Fruit fly (Drosophila melanogaster) Kc167 (cell line): ENCODE results near the gene GILT3.

ENCODE experiments used
- Myc ChIP-seq: fragments of >200 bp; optimal IDR thresholded peaks from 2 replicates; lab custom pipeline; 2017; ENCODE audit warnings: missing external identifiers
- Sin3A ChIP-seq: fragments of >200 bp; optimal IDR thresholded peaks from 2 replicates; lab custom pipeline; 2018; ENCODE audit warnings: missing external identifiers
- h ChIP-seq: fragments of >200 bp; optimal IDR thresholded peaks from 3 replicates; lab custom pipeline; 2018; ENCODE audit warnings: missing external identifiers
- insv ChIP-seq: fragments of >200 bp; optimal IDR thresholded peaks from 3 replicates; lab custom pipeline; 2018; ENCODE audit warnings: missing external identifiers
- psq ChIP-seq: fragments of >200 bp; optimal IDR thresholded peaks from 2 replicates; lab custom pipeline; 2017; ENCODE audit warnings: missing external identifiers
- ttk ChIP-seq: sonication (Bioruptor generic); optimal IDR thresholded peaks from 2 replicates; lab custom pipeline; 2017; ENCODE audit warnings: missing external identifiers

GILT3 gene

DNA sequence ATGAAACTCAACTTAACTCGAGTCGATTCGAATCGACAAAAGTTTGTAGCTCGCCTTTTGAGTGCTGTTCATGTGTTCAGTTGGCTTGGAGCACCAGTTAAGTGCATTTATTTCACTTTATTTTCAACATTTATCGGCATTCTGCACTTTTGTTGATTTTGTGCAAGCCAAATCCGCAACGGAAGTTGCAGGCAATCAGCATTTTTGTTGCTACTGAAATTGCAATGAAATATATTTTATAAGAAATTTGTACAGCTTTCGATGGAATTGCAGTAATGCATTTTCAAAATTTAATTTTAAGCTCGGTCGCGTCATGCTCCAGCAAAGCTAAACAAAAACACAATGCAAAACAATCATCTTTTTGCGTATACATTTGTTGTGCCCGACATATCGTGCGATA lies 18.2 kb upstream of the GILT3 start:
- TF ChIP-seq psq (lab: Kevin White, UChicago) (no peak), Sin3A (lab: Kevin White, UChicago) (no peak)

DNA sequence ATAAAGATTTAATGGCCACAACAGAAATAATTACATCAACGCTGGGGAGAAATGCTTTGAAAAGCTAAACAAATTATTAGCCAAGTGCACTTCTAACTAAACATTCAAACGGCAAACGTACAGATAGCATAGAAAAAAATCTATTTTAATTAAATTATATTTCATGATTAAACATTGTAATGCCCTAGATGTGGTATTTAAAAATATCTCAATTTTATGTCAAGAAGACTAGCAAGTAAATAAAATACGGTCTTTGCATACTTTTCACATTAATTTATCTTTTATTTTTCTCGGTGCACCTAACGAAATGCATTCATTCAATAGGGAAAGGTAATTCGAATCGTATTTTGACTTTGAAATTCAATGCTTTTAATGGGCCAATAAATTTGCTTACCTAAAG lies 17.6 kb upstream of the GILT3 start:
- TF ChIP-seq Myc (lab: Kevin White, UChicago) (no peak), Sin3A (lab: Kevin White, UChicago) (no peak), ttk (lab: Kevin White, UChicago) (no peak), insv (lab: Kevin White, UChicago) (no peak), psq (lab: Kevin White, UChicago) (no peak)

DNA sequence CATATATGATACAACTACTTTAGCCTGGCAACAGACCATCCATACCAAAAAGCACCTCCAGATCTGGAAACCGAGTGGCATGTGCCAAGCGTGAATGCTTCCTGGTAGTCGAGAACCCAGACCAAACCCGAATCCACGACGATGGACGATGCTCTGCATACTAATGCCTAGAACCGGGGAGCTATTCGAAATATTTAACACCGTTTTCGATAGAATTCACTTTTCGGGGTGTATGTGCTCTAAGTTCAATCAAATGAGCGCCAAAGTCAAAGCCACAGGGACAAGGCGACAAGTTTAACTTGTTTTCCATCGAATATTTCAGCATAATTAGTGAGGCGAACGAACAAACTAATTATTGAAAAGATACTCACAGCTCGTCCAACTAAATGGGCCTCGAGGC lies 14.4 kb upstream of the GILT3 start:
- no peak for TF ChIP-seq Sin3A (lab: Kevin White, UChicago)
- TF ChIP-seq psq (lab: Kevin White, UChicago): no peak
- TF ChIP-seq ttk (lab: Kevin White, UChicago): no peak
- no peak for TF ChIP-seq insv (lab: Kevin White, UChicago)
- no peak for TF ChIP-seq Myc (lab: Kevin White, UChicago)
- TF ChIP-seq h (lab: Kevin White, UChicago): no peak

DNA sequence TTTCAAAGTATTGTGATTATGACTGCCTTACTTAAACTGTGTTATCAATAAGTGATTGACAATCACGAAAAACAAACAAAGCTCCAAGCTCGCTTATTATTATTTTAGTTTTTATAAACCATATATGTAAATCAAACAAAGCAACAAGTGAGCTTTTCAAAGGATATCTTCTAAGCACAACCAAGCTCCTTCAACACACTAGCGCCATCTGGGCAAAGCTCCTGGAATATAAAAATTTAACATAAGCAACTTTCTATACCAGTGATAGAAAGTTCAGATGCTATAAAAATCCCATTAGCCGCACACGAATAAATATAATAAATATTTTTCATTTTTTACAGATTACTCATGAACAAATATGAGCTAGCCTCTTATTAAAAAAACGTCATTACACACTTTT lies 12.7 kb upstream of the GILT3 start:
- no peak for TF ChIP-seq ttk (lab: Kevin White, UChicago)
- TF ChIP-seq h (lab: Kevin White, UChicago): no peak
- no peak for TF ChIP-seq Myc (lab: Kevin White, UChicago)
- no peak for TF ChIP-seq psq (lab: Kevin White, UChicago)
- no peak for TF ChIP-seq insv (lab: Kevin White, UChicago)
- TF ChIP-seq Sin3A (lab: Kevin White, UChicago): no peak

DNA sequence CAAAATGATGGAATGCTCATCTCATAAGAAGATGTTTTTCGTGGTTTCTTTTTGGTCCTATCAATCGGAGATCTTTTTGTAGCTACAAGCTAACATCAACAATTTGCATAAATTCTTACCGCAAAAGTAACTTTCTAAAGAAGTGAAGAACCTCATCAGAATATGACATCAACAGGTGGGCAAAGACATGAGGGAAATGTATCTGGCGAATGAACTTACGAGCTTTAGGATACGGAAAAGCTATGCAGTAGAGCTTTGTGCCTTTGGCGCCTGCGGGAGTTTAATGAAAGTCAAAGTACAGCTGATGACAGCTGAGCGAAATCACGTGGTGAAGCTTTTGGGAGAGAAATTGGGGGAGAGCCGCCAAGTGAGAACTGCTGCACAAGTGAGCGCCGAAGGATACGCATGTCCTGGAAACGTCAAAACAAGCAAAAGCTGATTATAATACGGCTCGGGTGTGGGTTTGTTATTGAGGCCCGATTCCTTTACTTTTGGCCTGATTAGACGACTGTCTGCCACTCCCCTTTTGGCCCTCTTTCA lies 10.4 kb upstream of the GILT3 start:
- TF ChIP-seq insv (lab: Kevin White, UChicago) (no peak), h (lab: Kevin White, UChicago) (no peak), ttk (lab: Kevin White, UChicago) (no peak), Myc (lab: Kevin White, UChicago) (no peak), Sin3A (lab: Kevin White, UChicago) (no peak)

DNA sequence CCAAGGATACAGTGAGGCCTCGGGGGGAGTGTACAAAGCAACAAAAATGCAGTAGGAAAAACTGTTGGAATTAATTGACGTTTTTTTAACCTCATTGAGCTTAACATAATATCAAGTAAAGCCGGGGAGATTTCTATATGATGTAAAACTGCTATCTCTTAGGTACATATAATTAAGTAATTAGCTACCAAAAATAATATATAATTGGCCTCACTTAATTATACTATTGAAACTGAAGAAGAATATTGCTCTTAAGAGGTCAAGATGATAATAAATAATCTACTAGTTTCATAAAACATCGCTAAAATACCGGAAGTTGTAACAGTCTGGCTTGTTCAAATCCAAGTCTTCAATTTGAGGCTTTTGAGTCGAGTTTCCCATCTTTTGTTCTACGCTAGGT lies 9.7 kb upstream of the GILT3 start:
- TF ChIP-seq h (lab: Kevin White, UChicago): no peak
- no peak for TF ChIP-seq ttk (lab: Kevin White, UChicago)
- TF ChIP-seq psq (lab: Kevin White, UChicago): no peak
- TF ChIP-seq insv (lab: Kevin White, UChicago): no peak
- no peak for TF ChIP-seq Sin3A (lab: Kevin White, UChicago)
- no peak for TF ChIP-seq Myc (lab: Kevin White, UChicago)

DNA sequence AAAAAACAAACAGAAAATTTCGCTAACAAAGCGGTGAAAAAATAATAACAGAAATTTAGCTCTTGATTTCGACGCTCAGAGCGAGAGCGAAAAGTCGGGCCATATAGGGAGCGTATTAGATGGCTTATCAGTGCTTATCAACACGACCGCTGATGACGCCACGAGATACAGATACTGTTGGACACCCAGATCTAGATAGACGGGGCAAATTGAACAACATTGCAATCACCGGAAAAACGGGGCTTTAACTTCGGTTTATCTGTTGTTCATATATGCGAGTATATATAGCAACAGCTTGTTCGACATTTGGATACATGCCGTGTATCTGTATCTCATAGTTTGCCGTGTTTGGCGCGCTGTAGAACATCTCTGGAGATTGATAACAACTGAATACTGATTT lies 8.6 kb upstream of the GILT3 start:
- TF ChIP-seq psq (lab: Kevin White, UChicago) (no peak), h (lab: Kevin White, UChicago) (no peak), insv (lab: Kevin White, UChicago) (no peak), Myc (lab: Kevin White, UChicago) (no peak), Sin3A (lab: Kevin White, UChicago) (no peak), ttk (lab: Kevin White, UChicago) (no peak)

DNA sequence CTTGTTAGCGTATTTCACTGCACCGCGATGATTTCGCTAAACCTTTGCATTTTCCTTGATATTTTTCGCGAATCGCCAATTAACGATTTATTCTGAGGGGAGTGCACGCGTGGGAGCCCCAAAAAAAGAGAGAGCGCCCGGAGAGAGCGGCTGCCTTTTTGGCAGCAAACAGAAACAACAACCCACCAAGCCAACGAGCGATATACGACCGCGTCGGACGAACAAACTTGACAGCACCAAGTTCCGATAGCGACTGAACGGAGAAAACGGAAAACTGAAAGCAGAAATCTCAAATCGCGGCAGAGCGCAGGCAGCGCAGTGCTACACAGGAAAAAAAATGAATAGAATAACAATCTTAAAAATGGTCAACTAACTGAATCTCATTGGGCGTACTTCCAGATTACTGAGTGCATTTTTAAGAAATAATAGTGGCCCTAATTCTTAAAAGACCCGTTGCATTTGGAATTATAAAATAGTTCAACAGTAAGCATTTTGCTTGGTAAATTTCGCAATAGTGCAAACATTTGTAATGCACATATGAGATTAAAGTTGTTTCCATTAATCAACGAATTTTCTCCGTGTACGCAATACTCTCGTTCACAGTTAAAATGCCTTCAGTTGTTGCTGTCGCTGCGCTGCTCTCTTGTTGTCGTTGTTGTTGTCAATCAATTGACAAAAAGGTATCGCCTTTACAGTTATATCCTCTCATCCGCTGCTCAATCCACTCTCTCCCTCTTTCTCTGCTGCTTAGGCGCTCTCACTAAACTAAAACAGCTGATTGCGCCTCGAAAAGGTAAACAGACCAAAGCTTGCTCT lies 7.5 kb upstream of the GILT3 start, which contains the start of gene CG31145:
CG31145 (minus strand) TSS at position 259 of the 816 bp plus-strand sequence.
- TF ChIP-seq Myc (lab: Kevin White, UChicago) (no peak), Sin3A (lab: Kevin White, UChicago) (no peak), psq (lab: Kevin White, UChicago) (no peak), h (lab: Kevin White, UChicago) (no peak), ttk (lab: Kevin White, UChicago) (no peak), insv (lab: Kevin White, UChicago) (no peak)

DNA sequence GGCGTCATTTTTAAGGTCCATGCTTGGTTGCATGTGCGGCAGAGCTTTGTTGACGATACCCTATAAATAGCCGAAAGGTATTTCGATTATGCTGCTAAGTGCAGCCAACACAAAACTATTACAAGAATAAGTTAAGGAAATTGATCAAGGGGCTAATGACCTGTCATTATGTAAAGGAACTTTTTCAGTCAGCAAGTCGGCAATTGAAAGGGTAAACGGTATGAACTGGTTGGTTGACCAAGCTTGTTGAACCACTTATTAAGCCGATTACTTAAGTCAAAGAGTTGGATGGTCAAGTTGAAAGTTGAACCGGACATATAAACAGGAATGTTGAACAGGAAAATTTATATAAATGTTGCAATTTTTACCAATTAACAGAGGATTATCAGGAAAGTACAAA lies 4.1 kb upstream of the GILT3 start:
- TF ChIP-seq Myc (lab: Kevin White, UChicago) (no peak), ttk (lab: Kevin White, UChicago) (no peak), insv (lab: Kevin White, UChicago) (no peak), Sin3A (lab: Kevin White, UChicago) (no peak), psq (lab: Kevin White, UChicago) (no peak), h (lab: Kevin White, UChicago) (no peak)

DNA sequence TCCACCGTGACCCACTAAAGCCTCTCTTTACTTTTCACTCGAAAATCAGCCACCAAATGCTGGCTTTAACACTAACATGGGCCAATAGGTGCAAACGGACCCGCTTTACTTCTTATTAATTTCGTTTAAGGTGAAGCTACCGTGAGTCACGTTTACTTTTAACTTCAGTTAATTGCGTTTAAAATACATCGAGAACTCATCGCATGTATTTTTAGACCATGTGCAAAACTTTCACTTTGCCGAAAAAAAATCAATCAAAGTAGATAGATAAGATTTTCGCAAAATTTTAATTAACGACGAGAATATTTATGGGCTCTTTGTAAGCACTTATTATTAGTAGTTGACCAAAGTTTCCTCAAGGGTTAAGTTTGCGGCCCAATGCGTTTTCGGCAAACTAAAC lies 2.8 kb upstream of the GILT3 start:
- TF ChIP-seq psq (lab: Kevin White, UChicago): no peak
- TF ChIP-seq Sin3A (lab: Kevin White, UChicago): no peak
- TF ChIP-seq Myc (lab: Kevin White, UChicago): no peak
- TF ChIP-seq ttk (lab: Kevin White, UChicago): no peak
- TF ChIP-seq h (lab: Kevin White, UChicago): no peak
- no peak for TF ChIP-seq insv (lab: Kevin White, UChicago)

DNA sequence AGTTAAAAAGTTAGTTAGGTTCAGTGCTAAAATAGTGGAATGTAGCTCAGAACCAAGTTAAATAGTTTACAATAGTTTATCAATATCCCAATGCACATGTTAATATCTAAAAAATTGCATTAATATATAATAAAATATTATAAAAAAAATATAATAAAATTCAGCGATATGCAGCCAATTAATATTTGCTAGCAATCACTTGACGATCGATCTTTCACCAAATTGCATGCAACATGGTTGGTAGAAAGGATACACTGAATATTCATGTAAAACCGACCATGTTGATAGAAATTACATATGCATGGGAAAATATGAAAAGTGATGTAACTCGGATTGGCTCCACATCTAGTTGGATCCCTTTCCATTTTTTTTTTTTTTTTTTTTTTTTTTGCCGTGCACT lies 1.5 kb upstream of the GILT3 start:
- TF ChIP-seq ttk (lab: Kevin White, UChicago): no peak
- TF ChIP-seq h (lab: Kevin White, UChicago): no peak
- TF ChIP-seq insv (lab: Kevin White, UChicago): no peak
- no peak for TF ChIP-seq Myc (lab: Kevin White, UChicago)
- TF ChIP-seq Sin3A (lab: Kevin White, UChicago): no peak
- TF ChIP-seq psq (lab: Kevin White, UChicago): no peak
